Fruit fly (Drosophila melanogaster) whole organism, prepupa: ENCODE data around the gene Hsc20.

Experiments used
- Blimp-1 ChIP-seq: fragments of 200-800 bp; sonication (Bioruptor generic); optimal IDR thresholded peaks from 3 replicates; lab custom pipeline; 2017; ENCODE audit warnings: missing biosample characterization, missing genetic modification characterization, mild to moderate bottlenecking, moderate library complexity, missing genetic modification reagents
- CG10669 ChIP-seq: fragments of 200-800 bp; sonication (Bioruptor generic); optimal IDR thresholded peaks from 3 replicates; lab custom pipeline; 2018; ENCODE audit warnings: missing biosample characterization, mild to moderate bottlenecking, missing genetic modification characterization, moderate library complexity
- CG11762 ChIP-seq: fragments of 200-800 bp; sonication (Bioruptor generic); optimal IDR thresholded peaks from 3 replicates; lab custom pipeline; 2016; ENCODE audit warnings: missing biosample characterization, missing genetic modification characterization; ENCODE audit not compliant: insufficient read depth
- CG31627 ChIP-seq: fragments of 200-800 bp; sonication (Bioruptor generic); optimal IDR thresholded peaks from 3 replicates; lab custom pipeline; 2016; ENCODE audit warnings: missing biosample characterization, missing genetic modification characterization
- CG32006 ChIP-seq: fragments of 200-800 bp; sonication (Bioruptor generic); optimal IDR thresholded peaks from 3 replicates; lab custom pipeline; 2017; ENCODE audit warnings: missing biosample characterization, mild to moderate bottlenecking, missing genetic modification characterization
- CG6163 ChIP-seq: fragments of 200-800 bp; sonication (Bioruptor generic); IDR thresholded peaks from 3 replicates; pipeline ENCODE4 v1.3.6; 2022; ENCODE audit warnings: missing biosample characterization, missing genetic modification characterization
- CG6276 ChIP-seq: fragments of 200-800 bp; sonication (Bioruptor generic); optimal IDR thresholded peaks from 2 replicates; lab custom pipeline; 2017; ENCODE audit warnings: missing biosample characterization, mild to moderate bottlenecking, missing genetic modification characterization
- CG6792 ChIP-seq: fragments of 200-800 bp; sonication (Bioruptor generic); optimal IDR thresholded peaks from 3 replicates; lab custom pipeline; 2016; ENCODE audit warnings: missing biosample characterization, missing genetic modification characterization
- CG8632 ChIP-seq: fragments of 200-800 bp; sonication (Bioruptor generic); optimal IDR thresholded peaks from 3 replicates; lab custom pipeline; 2016; ENCODE audit warnings: missing biosample characterization, missing genetic modification characterization
- Sox15 ChIP-seq: fragments of 200-800 bp; sonication (Bioruptor generic); optimal IDR thresholded peaks from 3 replicates; lab custom pipeline; 2016; ENCODE audit warnings: missing biosample characterization, missing genetic modification characterization
- cyc ChIP-seq: fragments of 200-800 bp; sonication (Bioruptor generic); optimal IDR thresholded peaks from 3 replicates; lab custom pipeline; 2016; ENCODE audit warnings: missing biosample characterization, missing genetic modification characterization
- spab ChIP-seq: fragments of 200-800 bp; sonication (Bioruptor generic); optimal IDR thresholded peaks from 2 replicates; lab custom pipeline; 2017; ENCODE audit warnings: missing biosample characterization, mild to moderate bottlenecking, missing genetic modification characterization, missing genetic modification reagents

- TF ChIP-seq CG11762 (GFP tag; lab: Kevin White, UChicago) = peak; percentile 43
- TF ChIP-seq CG10669 (GFP tag; lab: Kevin White, UChicago) = peak; percentile 38
- no peak for TF ChIP-seq Blimp-1 (GFP tag; lab: Kevin White, UChicago)
- peak; percentile 83 for TF ChIP-seq CG6163
- TF ChIP-seq Sox15 (GFP tag; lab: Kevin White, UChicago) = no peak
- no peak for TF ChIP-seq CG31627 (GFP tag; lab: Kevin White, UChicago)
- no peak for TF ChIP-seq CG8632 (GFP tag; lab: Kevin White, UChicago)
- no peak for TF ChIP-seq spab (GFP tag; lab: Kevin White, UChicago)
- TF ChIP-seq CG32006 (GFP tag; lab: Kevin White, UChicago) = peak; percentile 56
- peak; percentile 30 for TF ChIP-seq CG6792
- TF ChIP-seq CG6276 (GFP tag; lab: Kevin White, UChicago) = peak; percentile 20
- TF ChIP-seq cyc = peak; percentile 21
These were observed 15.0 kb upstream of the Hsc20 start for dm6 chr3L:16217935-16218334.
